Fruit fly (Drosophila melanogaster) whole organism, wandering third instar larva: ENCODE results near the gene CG13044.
A peak's percentile ranks its signal among the peaks of the same experiment; 100 is the strongest.

Source experiments
- CG32264 ChIP-seq: fragments of 200-800 bp; sonication (Bioruptor generic); optimal IDR thresholded peaks from 2 replicates; lab custom pipeline; 2016; ENCODE audit warnings: missing biosample characterization, missing genetic modification characterization
- CG9705 ChIP-seq: fragments of 200-800 bp; sonication (Bioruptor generic); optimal IDR thresholded peaks from 2 replicates; lab custom pipeline; 2018; ENCODE audit warnings: missing biosample characterization, mild to moderate bottlenecking, missing genetic modification characterization
- CrebA ChIP-seq: fragments of 200-800 bp; sonication (Bioruptor generic); optimal IDR thresholded peaks from 2 replicates; lab custom pipeline; 2016; ENCODE audit warnings: missing biosample characterization, mild to moderate bottlenecking, missing genetic modification characterization, borderline replicate concordance
- Dfd ChIP-seq: fragments of >200 bp; optimal IDR thresholded peaks from 2 replicates; lab custom pipeline; 2017; ENCODE audit warnings: missing biosample characterization, missing genetic modification characterization
- Dif ChIP-seq: fragments of 200-275, 200-300 bp; sonication (Bioruptor generic); optimal IDR thresholded peaks from 2 replicates; lab custom pipeline; 2018; ENCODE audit warnings: missing biosample characterization, missing genetic modification characterization; ENCODE audit not compliant: partially characterized antibody
- GATAd ChIP-seq: sonication (Bioruptor generic); optimal IDR thresholded peaks from 2 replicates; lab custom pipeline; 2016; ENCODE audit warnings: missing biosample characterization, missing genetic modification characterization
- Hnf4 ChIP-seq: fragments of 200-800 bp; sonication (Bioruptor generic); optimal IDR thresholded peaks from 2 replicates; lab custom pipeline; 2016; ENCODE audit warnings: missing biosample characterization, mild to moderate bottlenecking, missing genetic modification characterization
- Hr78 ChIP-seq: fragments of >200 bp; optimal IDR thresholded peaks from 2 replicates; lab custom pipeline; 2017; ENCODE audit warnings: missing biosample characterization, missing genetic modification characterization
- Hr83 ChIP-seq: fragments of 200-300 bp; sonication (Bioruptor generic); optimal IDR thresholded peaks from 2 replicates; lab custom pipeline; 2016; ENCODE audit warnings: missing biosample characterization, mild to moderate bottlenecking, missing genetic modification characterization, moderate library complexity; ENCODE audit not compliant: poor library complexity, severe bottlenecking
- Jra ChIP-seq: sonication (Bioruptor generic); optimal IDR thresholded peaks from 2 replicates; lab custom pipeline; 2016; ENCODE audit warnings: missing biosample characterization, missing genetic modification characterization
- Myc ChIP-seq: fragments of >200 bp; optimal IDR thresholded peaks from 2 replicates; lab custom pipeline; 2017
- N ChIP-seq: fragments of >200 bp; optimal IDR thresholded peaks from 2 replicates; lab custom pipeline; 2018; ENCODE audit warnings: missing biosample characterization, missing external identifiers, missing genetic modification characterization
- Rel ChIP-seq, 2 experiments: fragments of 200-800 bp; sonication (Bioruptor generic) in 1 of 2; optimal IDR thresholded peaks; 2 replicates in 1 of 2; 3 replicates in 1 of 2; lab custom pipeline; 2016 to 2019; ENCODE audit warnings: mild to moderate bottlenecking in 2 of 2, missing biosample characterization in 2 of 2, missing genetic modification characterization in 2 of 2, moderate library complexity in 1 of 2
- Sp1 ChIP-seq: fragments of 200-800 bp; sonication (Bioruptor generic); optimal IDR thresholded peaks from 3 replicates; lab custom pipeline; 2019; ENCODE audit warnings: missing biosample characterization, mild to moderate bottlenecking, missing genetic modification characterization, moderate library complexity
- Vsx2 ChIP-seq: fragments of 200-300, 225-300 bp; sonication (Bioruptor generic); optimal IDR thresholded peaks from 2 replicates; lab custom pipeline; 2018; ENCODE audit warnings: missing biosample characterization, missing genetic modification characterization; ENCODE audit not compliant: partially characterized antibody
- br ChIP-seq: fragments of 200-800 bp; sonication (Bioruptor generic); optimal IDR thresholded peaks from 2 replicates; lab custom pipeline; 2016; ENCODE audit warnings: missing biosample characterization, missing genetic modification characterization
- brk ChIP-seq: fragments of 200-800 bp; sonication (Bioruptor generic); optimal IDR thresholded peaks from 2 replicates; lab custom pipeline; 2016; ENCODE audit warnings: missing biosample characterization, mild to moderate bottlenecking, missing genetic modification characterization
- dsf ChIP-seq: sonication (Bioruptor generic); optimal IDR thresholded peaks from 2 replicates; lab custom pipeline; 2016; ENCODE audit warnings: missing biosample characterization, missing genetic modification characterization, borderline replicate concordance
- h ChIP-seq: fragments of 200-800 bp; sonication (Bioruptor generic); optimal IDR thresholded peaks from 3 replicates; lab custom pipeline; 2016; ENCODE audit warnings: missing biosample characterization, mild to moderate bottlenecking, missing genetic modification characterization
- jim ChIP-seq: fragments of 175-275, 200-325 bp; sonication (Bioruptor generic); optimal IDR thresholded peaks from 2 replicates; lab custom pipeline; 2016; ENCODE audit warnings: missing biosample characterization, mild to moderate bottlenecking, missing genetic modification characterization
- lola ChIP-seq: fragments of >200 bp; optimal IDR thresholded peaks from 2 replicates; lab custom pipeline; 2017; ENCODE audit warnings: missing biosample characterization, missing genetic modification characterization
- pan ChIP-seq: fragments of >200 bp; optimal IDR thresholded peaks from 2 replicates; lab custom pipeline; 2017
- psq ChIP-seq: fragments of 200-800 bp; sonication (Bioruptor generic); optimal IDR thresholded peaks from 3 replicates; lab custom pipeline; 2017; ENCODE audit warnings: missing biosample characterization, mild to moderate bottlenecking, missing genetic modification characterization, moderate library complexity
- rgr ChIP-seq: fragments of 200-800 bp; sonication (Bioruptor generic); optimal IDR thresholded peaks from 3 replicates; lab custom pipeline; 2016; ENCODE audit warnings: missing biosample characterization, mild to moderate bottlenecking, missing genetic modification characterization
- sage ChIP-seq: fragments of 200-800 bp; sonication (Bioruptor generic); optimal IDR thresholded peaks from 2 replicates; lab custom pipeline; 2016; ENCODE audit warnings: missing biosample characterization, mild to moderate bottlenecking, missing genetic modification characterization
- sv ChIP-seq: fragments of 200-800 bp; sonication (Bioruptor generic); optimal IDR thresholded peaks from 3 replicates; lab custom pipeline; 2016; ENCODE audit warnings: missing biosample characterization, missing genetic modification characterization
- tai ChIP-seq: sonication (Bioruptor generic); optimal IDR thresholded peaks from 2 replicates; lab custom pipeline; 2016; ENCODE audit warnings: missing biosample characterization, missing genetic modification characterization
- woc ChIP-seq: sonication (Bioruptor generic); optimal IDR thresholded peaks from 2 replicates; lab custom pipeline; 2016; ENCODE audit warnings: missing biosample characterization, mild to moderate bottlenecking, missing genetic modification characterization

Gene CG13044

dm6 chr3L:16334876-16335275, 31.9 kb upstream of the CG13044 start:
- TF ChIP-seq Vsx2 (GFP tag; lab: Kevin White, UChicago) (peak; percentile 58), Sp1 (GFP tag; lab: Kevin White, UChicago) (no peak), Dif (GFP tag; lab: Kevin White, UChicago) (peak; percentile 39), N (GFP tag; lab: Kevin White, UChicago) (peak; percentile 79), woc (GFP tag; lab: Kevin White, UChicago) (no peak), psq (GFP tag; lab: Kevin White, UChicago) (no peak), Myc (lab: Kevin White, UChicago) (peak; percentile 80), sage (GFP tag; lab: Kevin White, UChicago) (no peak)

DNA sequence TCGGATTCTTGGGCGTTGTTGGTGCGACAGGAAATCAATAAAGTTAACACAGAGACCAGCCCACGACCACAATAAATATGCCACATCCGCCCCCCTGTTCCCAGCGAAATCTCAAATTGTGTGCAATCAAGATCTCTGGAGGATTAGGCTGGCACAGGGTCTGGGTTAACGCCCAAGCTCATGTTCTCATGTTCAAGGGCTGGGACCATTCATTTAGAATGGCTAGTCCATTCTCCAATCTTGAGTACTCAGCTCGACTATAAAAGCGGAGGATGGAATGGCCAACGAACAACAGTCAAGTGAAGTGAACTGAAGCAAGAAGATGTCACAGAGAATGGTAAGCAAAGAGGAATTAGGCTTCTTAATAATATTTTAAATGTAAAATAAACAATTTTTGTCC, 30.0 kb upstream of the CG13044 start, which contains the start of gene CG13056:
CG13056 (plus strand) TSS at position 301 of the 400 bp plus-strand sequence.
- TF ChIP-seq Jra (GFP tag; lab: Kevin White, UChicago) (no peak), Dfd (no peak), Vsx2 (GFP tag; lab: Kevin White, UChicago) (no peak), brk (no peak), N (GFP tag; lab: Kevin White, UChicago) (no peak), br (no peak), lola (GFP tag; lab: Kevin White, UChicago) (no peak), tai (no peak), sv (GFP tag; lab: Kevin White, UChicago) (no peak), woc (GFP tag; lab: Kevin White, UChicago) (no peak), Sp1 (GFP tag; lab: Kevin White, UChicago) (no peak), Hnf4 (GFP tag; lab: Kevin White, UChicago) (no peak), dsf (no peak), pan (no peak), GATAd (no peak), h (GFP tag; lab: Kevin White, UChicago) (no peak)

DNA sequence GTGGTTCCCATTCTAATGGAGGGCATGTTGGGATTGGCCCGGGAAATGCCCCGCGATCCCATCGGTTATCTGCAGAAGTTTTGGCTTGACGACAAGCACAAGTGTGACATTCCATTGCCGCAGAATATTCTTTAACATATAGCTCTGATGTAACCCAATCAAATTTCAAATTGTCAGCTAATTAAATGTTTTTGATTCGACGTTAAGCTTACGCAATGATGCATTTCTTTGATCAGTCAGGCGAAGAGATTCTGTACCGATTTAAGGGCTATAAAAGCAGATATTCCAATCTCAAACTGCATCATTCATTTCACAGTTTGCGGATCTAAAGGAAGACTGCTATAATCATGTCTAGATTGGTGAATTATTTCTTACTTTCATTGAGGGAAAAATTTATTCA, 28.7 kb upstream of the CG13044 start, which contains the start of gene retinin:
retinin (plus strand) TSS at position 301 of the 400 bp plus-strand sequence.
- TF ChIP-seq Rel (GFP tag; optimal IDR thresholded peaks at IDR 0.05; lab: Kevin White, UChicago) (no peak), Rel (tag; optimal IDR thresholded peaks at IDR 0.05; lab: Kevin White, UChicago) (no peak), woc (GFP tag; lab: Kevin White, UChicago) (no peak), N (GFP tag; lab: Kevin White, UChicago) (no peak), Hr83 (GFP tag; lab: Kevin White, UChicago) (no peak), CG9705 (GFP tag; lab: Kevin White, UChicago) (no peak), sv (GFP tag; lab: Kevin White, UChicago) (no peak), jim (no peak), h (GFP tag; lab: Kevin White, UChicago) (no peak), Hnf4 (GFP tag; lab: Kevin White, UChicago) (no peak), CrebA (GFP tag; lab: Kevin White, UChicago) (no peak), Hr78 (GFP tag; lab: Kevin White, UChicago) (no peak), CG32264 (no peak), sage (GFP tag; lab: Kevin White, UChicago) (no peak), Jra (GFP tag; lab: Kevin White, UChicago) (no peak), GATAd (no peak)

dm6 chr3L:16330740-16331139, 27.8 kb upstream of the CG13044 start, which contains the start of gene CG33060:
CG33060 (plus strand) TSS chr3L:16331040.
- TF ChIP-seq h (GFP tag; lab: Kevin White, UChicago) (no peak), Hnf4 (GFP tag; lab: Kevin White, UChicago) (no peak), lola (GFP tag; lab: Kevin White, UChicago) (no peak), Hr78 (GFP tag; lab: Kevin White, UChicago) (no peak), Dfd (no peak), rgr (GFP tag; lab: Kevin White, UChicago) (no peak)

DNA sequence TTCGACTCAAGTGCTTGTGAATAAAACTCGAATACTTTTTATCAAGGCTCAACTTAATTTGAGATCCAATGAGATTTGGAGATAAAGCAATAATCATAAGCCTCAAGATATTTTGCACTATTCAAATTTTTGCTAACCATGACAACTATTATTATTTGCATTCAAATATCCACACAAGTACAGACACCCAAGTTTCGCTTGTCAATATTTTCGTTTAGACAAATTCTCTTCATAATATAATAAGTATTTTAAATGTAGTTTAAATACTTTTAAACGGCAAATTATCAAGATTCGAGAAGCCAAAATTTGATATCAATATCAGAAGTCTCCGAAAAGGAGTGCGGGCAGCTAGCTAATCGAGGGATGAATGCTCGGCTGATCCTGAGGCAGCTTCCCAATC, 26.5 kb upstream of the CG13044 start, which contains the start of gene CG33061:
CG33061 (plus strand) TSS at position 301 of the 400 bp plus-strand sequence.
- TF ChIP-seq Myc (lab: Kevin White, UChicago) (no peak), rgr (GFP tag; lab: Kevin White, UChicago) (no peak), Vsx2 (GFP tag; lab: Kevin White, UChicago) (no peak), Rel (GFP tag; optimal IDR thresholded peaks at IDR 0.05; lab: Kevin White, UChicago) (no peak), Rel (tag; optimal IDR thresholded peaks at IDR 0.05; lab: Kevin White, UChicago) (no peak), psq (GFP tag; lab: Kevin White, UChicago) (no peak)
